Worm (Caenorhabditis elegans) whole organism, young adult: ENCODE results near the gene F13A2.5.

Experiments
- T07F8.4 ChIP-seq: sonication (generic microtip); optimal IDR thresholded peaks from 2 replicates; lab custom pipeline; 2016; ENCODE audit warnings: mild to moderate bottlenecking, missing genetic modification characterization, moderate library complexity, missing compliant biosample characterization
- Y79H2A.3 ChIP-seq: fragments of 200-800 bp; sonication (Bioruptor generic); conservative IDR thresholded peaks from 2 replicates; pipeline ENCODE4 v1.3.6; 2022; ENCODE audit warnings: missing genetic modification reagents, missing genetic modification characterization, missing compliant biosample characterization
- akir-1 ChIP-seq: fragments of 200-800 bp; sonication (Bioruptor generic); optimal IDR thresholded peaks from 2 replicates; lab custom pipeline; 2018; ENCODE audit warnings: mild to moderate bottlenecking, missing genetic modification characterization, moderate library complexity, missing compliant biosample characterization
- ceh-27 ChIP-seq: fragments of 200-800 bp; sonication (Bioruptor generic); optimal IDR thresholded peaks from 2 replicates; lab custom pipeline; 2018; ENCODE audit warnings: mild to moderate bottlenecking, missing genetic modification characterization, moderate library complexity, missing compliant biosample characterization
- chd-7 ChIP-seq: sonication (generic microtip); optimal IDR thresholded peaks from 2 replicates; lab custom pipeline; 2016; ENCODE audit warnings: mild to moderate bottlenecking, missing genetic modification characterization, moderate library complexity, missing compliant biosample characterization
- mel-28 ChIP-seq: sonication (generic microtip); optimal IDR thresholded peaks from 2 replicates; lab custom pipeline; 2016; ENCODE audit warnings: borderline replicate concordance, mild to moderate bottlenecking, missing genetic modification characterization, missing compliant biosample characterization
- snpc-3.4 ChIP-seq: sonication (generic microtip); optimal IDR thresholded peaks from 2 replicates; lab custom pipeline; 2017; ENCODE audit warnings: missing genetic modification characterization, mild to moderate bottlenecking, missing compliant biosample characterization, antibody characterized with exemption, moderate library complexity, missing genotype, missing genetic modification reagents
- snpc-4 ChIP-seq, 5 experiments: fragments of 150-350 bp in 1 of 5; sonication (generic microtip) in 4 of 5; optimal IDR thresholded peaks; 2 replicates each; lab custom pipeline; 2014 to 2018; ENCODE audit warnings: missing genetic modification characterization in 5 of 5, missing biosample characterization in 3 of 5, antibody characterized with exemption in 2 of 5, mild to moderate bottlenecking in 2 of 5, missing compliant biosample characterization in 2 of 5, missing genotype in 2 of 5, moderate library complexity in 2 of 5, missing genetic modification reagents in 1 of 5
- sptf-2 ChIP-seq: fragments of 200-800 bp; sonication (Bioruptor generic); optimal IDR thresholded peaks from 2 replicates; lab custom pipeline; 2018; ENCODE audit warnings: mild to moderate bottlenecking, missing genetic modification characterization, missing compliant biosample characterization

ce11 chrV:4401865-4402264 is at the start of gene F13A2.5:
- TF ChIP-seq sptf-2 (GFP tag; lab: Kevin White, UChicago) (no peak), chd-7 (tag; lab: Kevin White, UChicago) (no peak), T07F8.4 (tag; lab: Kevin White, UChicago) (no peak), snpc-4 (GFP tag; optimal IDR thresholded peaks at IDR 0.05; lab: Kevin White, UChicago) (no peak), snpc-4 (tag; optimal IDR thresholded peaks at IDR 0.05; lab: Kevin White, UChicago) (no peak), akir-1 (GFP tag; lab: Kevin White, UChicago) (no peak), ceh-27 (GFP tag; lab: Kevin White, UChicago) (no peak), snpc-3.4 (tag; lab: Kevin White, UChicago) (no peak), Y79H2A.3 (GFP tag; lab: Robert Waterston, UW) (no peak), mel-28 (tag; lab: Kevin White, UChicago) (no peak)
